Fruit fly (Drosophila melanogaster) S2 (cell line): Measurements from ENCODE around the gene CG16700.

Experiments used
- CG8478 ChIP-seq: fragments of >200 bp; optimal IDR thresholded peaks from 2 replicates; lab custom pipeline; 2018
- CTCF ChIP-seq, 2 experiments: fragments of >200 bp; optimal IDR thresholded peaks; 2 replicates each; lab custom pipeline; 2018

DNA sequence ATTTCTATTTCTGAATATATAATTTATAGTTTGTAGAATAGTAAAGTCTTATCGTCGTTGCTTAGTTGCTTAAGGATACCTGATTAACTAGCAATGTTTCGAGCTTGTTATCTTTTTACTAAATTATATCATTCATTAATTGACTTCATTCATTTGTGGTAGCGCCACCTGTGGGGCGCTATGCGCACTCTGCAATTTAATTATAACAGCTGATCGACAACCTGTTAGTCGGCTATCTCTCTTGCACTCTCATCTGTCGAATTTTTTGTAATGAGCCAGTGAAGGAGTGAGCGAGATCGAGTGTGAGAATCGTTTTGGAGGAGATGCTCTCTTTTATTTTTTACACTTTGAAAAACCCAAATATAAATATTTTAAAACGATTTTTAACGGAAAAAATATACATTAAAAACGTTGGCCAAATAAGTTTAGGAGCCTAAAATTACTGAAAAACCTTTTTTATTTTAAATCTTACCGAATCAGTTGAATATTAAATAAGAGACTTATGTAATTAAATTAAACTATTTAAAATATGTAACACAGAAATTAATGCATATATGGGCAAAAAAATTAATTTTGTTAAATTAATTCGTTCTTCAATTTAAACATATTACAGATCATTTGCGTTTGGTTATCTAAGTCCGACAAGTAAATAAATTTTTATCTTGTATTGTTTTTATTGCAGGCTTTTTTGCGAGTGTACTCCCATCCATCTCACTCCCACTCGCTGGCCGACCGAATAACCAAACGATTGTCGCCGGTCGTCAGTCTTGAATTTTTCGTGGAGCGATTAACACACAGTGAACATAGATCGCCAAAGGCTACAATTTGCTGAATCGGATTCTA, at the start of gene CG16700, which contains the start of gene CG4991:
- peak; percentile 78 to 87 for TF ChIP-seq CTCF (optimal IDR thresholded peaks at IDR 0.05; lab: Kevin White, UChicago)
- TF ChIP-seq CG8478 (lab: Kevin White, UChicago): no peak
